Fruit fly (Drosophila melanogaster): Measurements from ENCODE around the gene CG14411.

The CG14411 gene

dm6 chrX:14848755-14849354 is 16.4 kb downstream of the CG14411 start, which contains the start of gene CG9522 (continued):
- TF ChIP-seq kni (GFP tag; optimal IDR thresholded peaks at IDR 0.05) (no peak), CG17359 (tag; optimal IDR thresholded peaks at IDR 0.05) (peak; percentile 77), inv (GFP tag; IDR thresholded peaks at IDR 0.05; ENCODE audit: partially characterized antibody) (no peak), Ets65A (GFP tag) (no peak), gt (GFP tag; IDR thresholded peaks at IDR 0.05) (no peak), CG10274 (GFP tag; optimal IDR thresholded peaks at IDR 0.05) (no peak), psq (GFP tag; optimal IDR thresholded peaks at IDR 0.05) (no peak), eve (GFP tag; optimal IDR thresholded peaks at IDR 0.05) (peak in 1 of 2 experiments; percentile 72), dmrt11E (tag; optimal IDR thresholded peaks at IDR 0.05) (peak; percentile 76), Dip3 (GFP tag; optimal IDR thresholded peaks at IDR 0.05) (peak; percentile 51), E2f1 (GFP tag; IDR thresholded peaks at IDR 0.05) (peak; percentile 69), tx (GFP tag; optimal IDR thresholded peaks at IDR 0.05) (peak; percentile 4), trh (GFP tag; optimal IDR thresholded peaks at IDR 0.05) (no peak), bab2 (GFP tag; optimal IDR thresholded peaks at IDR 0.05) (no peak), gsb-n (tag; optimal IDR thresholded peaks at IDR 0.05) (peak; percentile 83), CG1647 (GFP tag; optimal IDR thresholded peaks at IDR 0.05) (peak; percentile 27), CG14860 (GFP tag; IDR thresholded peaks at IDR 0.05; ENCODE audit: partially characterized antibody) (0 out of 3 replicates have a peak, but pooled peaks have one; percentile 18), B-H1 (GFP tag; IDR thresholded peaks at IDR 0.05) (peak; percentile 51), Ssrp (tag; optimal IDR thresholded peaks at IDR 0.05) (peak; percentile 69), ab (GFP tag; optimal IDR thresholded peaks at IDR 0.05) (no peak), CG8089 (GFP tag; optimal IDR thresholded peaks at IDR 0.05) (no peak), CG2889 (GFP tag; IDR thresholded peaks at IDR 0.05) (peak; percentile 68; the same call in 2 of the 3 replicates), ato (GFP tag; IDR thresholded peaks at IDR 0.05; ENCODE audit: partially characterized antibody) (no peak), CG11085 (GFP tag; IDR thresholded peaks at IDR 0.05) (peak; percentile 45; the same call in 1 of the 2 replicates), CG6791 (GFP tag; IDR thresholded peaks at IDR 0.05; ENCODE audit: partially characterized antibody) (0 out of 3 replicates have a peak, but pooled peaks have one; percentile 15), Scr (GFP tag; IDR thresholded peaks at IDR 0.05; ENCODE audit: partially characterized antibody) (no peak), Aef1 (GFP tag; IDR thresholded peaks at IDR 0.05) (peak; percentile 66), croc (GFP tag; conservative IDR thresholded peaks at IDR 0.05) (peak; percentile 64), en (GFP tag; optimal IDR thresholded peaks at IDR 0.05) (no peak), zen (tag; optimal IDR thresholded peaks at IDR 0.05) (peak; percentile 49), gcm2 (GFP tag; optimal IDR thresholded peaks at IDR 0.05) (no peak), slbo (GFP tag; IDR thresholded peaks at IDR 0.05) (peak; percentile 76), CG12942 (GFP tag; optimal IDR thresholded peaks at IDR 0.05) (peak; percentile 7), dpn (GFP tag; optimal IDR thresholded peaks at IDR 0.05) (peak; percentile 33 to 60), CG31365 (tag; optimal IDR thresholded peaks at IDR 0.05) (no peak), Rfx (GFP tag; IDR thresholded peaks at IDR 0.05) (peak; percentile 76), Lhr (GFP tag; optimal IDR thresholded peaks at IDR 0.05) (peak; percentile 28), CG13123 (GFP tag; optimal IDR thresholded peaks at IDR 0.05) (peak; percentile 3), CG31388 (GFP tag; optimal IDR thresholded peaks at IDR 0.05) (no peak), sima (GFP tag; optimal IDR thresholded peaks at IDR 0.05) (no peak), dysf (GFP tag; IDR thresholded peaks at IDR 0.05) (peak; percentile 81), CG1024 (GFP tag; IDR thresholded peaks at IDR 0.05) (peak; percentile 69), CG14710 (tag; optimal IDR thresholded peaks at IDR 0.05) (peak; percentile 67), Neu2 (GFP tag; optimal IDR thresholded peaks at IDR 0.05; ENCODE audit: borderline replicate concordance) (no peak), sisA (GFP tag; IDR thresholded peaks at IDR 0.05) (peak; percentile 70), CG6854 (GFP tag; optimal IDR thresholded peaks at IDR 0.05) (peak; percentile 55), z (GFP tag; IDR thresholded peaks at IDR 0.05) (no peak), insv (GFP tag; optimal IDR thresholded peaks at IDR 0.05) (no peak), CG15696 (tag; optimal IDR thresholded peaks at IDR 0.05) (no peak), CG9727 (GFP tag; optimal IDR thresholded peaks at IDR 0.05) (peak; percentile 74)
